Worm (Caenorhabditis elegans) whole organism, L2 larva: ENCODE measurements around the gene ark-1.

ENCODE experiments used
- C34F6.9 ChIP-seq: fragments of 150-350 bp; optimal IDR thresholded peaks from 2 replicates; lab custom pipeline; 2014; ENCODE audit warnings: missing biosample characterization, missing genetic modification characterization
- F13H6.1 ChIP-seq: sonication (generic microtip); optimal IDR thresholded peaks from 2 replicates; lab custom pipeline; 2016; ENCODE audit warnings: missing genetic modification characterization, missing compliant biosample characterization
- R02D3.7 ChIP-seq: fragments of 150-350 bp; optimal IDR thresholded peaks from 2 replicates; lab custom pipeline; 2014; ENCODE audit warnings: missing biosample characterization, missing genetic modification characterization
- Y55F3AM.14 ChIP-seq: fragments of 200-800 bp; sonication (Bioruptor generic); optimal IDR thresholded peaks from 2 replicates; lab custom pipeline; 2018; ENCODE audit warnings: mild to moderate bottlenecking, missing genetic modification characterization, missing compliant biosample characterization
- ama-1 ChIP-seq: fragments of 150-350 bp; optimal IDR thresholded peaks from 2 replicates; lab custom pipeline; 2018; ENCODE audit warnings: inconsistent platforms
- ceh-16 ChIP-seq: fragments of 150-350 bp; optimal IDR thresholded peaks from 2 replicates; lab custom pipeline; 2014; ENCODE audit warnings: missing biosample characterization, missing genetic modification characterization
- crh-2 ChIP-seq: sonication (generic microtip); optimal IDR thresholded peaks from 2 replicates; lab custom pipeline; 2017; ENCODE audit warnings: missing biosample characterization, missing genetic modification characterization
- dmd-4 ChIP-seq: sonication (generic microtip); optimal IDR thresholded peaks from 2 replicates; lab custom pipeline; 2017; ENCODE audit warnings: missing biosample characterization, missing genetic modification characterization
- egl-27 ChIP-seq: sonication (generic microtip); optimal IDR thresholded peaks from 3 replicates; lab custom pipeline; 2017; ENCODE audit warnings: missing biosample characterization, missing genetic modification reagents, missing genetic modification characterization
- elt-1 ChIP-seq: fragments of 150-350 bp; optimal IDR thresholded peaks from 2 replicates; lab custom pipeline; 2014; ENCODE audit warnings: missing biosample characterization, missing genetic modification characterization
- fos-1 ChIP-seq: fragments of 150-350 bp; optimal IDR thresholded peaks from 2 replicates; lab custom pipeline; 2014; ENCODE audit warnings: missing biosample characterization, missing genetic modification characterization
- gmeb-1 ChIP-seq: fragments of 150-350 bp; optimal IDR thresholded peaks from 2 replicates; lab custom pipeline; 2014; ENCODE audit warnings: missing biosample characterization, missing genetic modification characterization
- lin-11 ChIP-seq: fragments of 150-350 bp; sonication (generic microtip); optimal IDR thresholded peaks from 2 replicates; lab custom pipeline; 2014; ENCODE audit warnings: missing biosample characterization, missing genetic modification characterization, inconsistent platforms, mixed read lengths
- lin-13 ChIP-seq: fragments of 150-350 bp; optimal IDR thresholded peaks from 2 replicates; lab custom pipeline; 2014; ENCODE audit warnings: missing biosample characterization, missing genetic modification reagents, missing genetic modification characterization
- lin-39 ChIP-seq: fragments of 150-350 bp; optimal IDR thresholded peaks from 2 replicates; lab custom pipeline; 2014; ENCODE audit warnings: missing biosample characterization, missing genetic modification reagents, missing genetic modification characterization
- lsy-2 ChIP-seq, 2 experiments: fragments of 150-350 bp in 1 of 2; sonication (generic microtip) in 1 of 2; optimal IDR thresholded peaks; 2 replicates each; lab custom pipeline; 2014 to 2017; ENCODE audit warnings: missing biosample characterization in 2 of 2, missing genetic modification characterization in 2 of 2
- mab-5 ChIP-seq: fragments of 150-350 bp; optimal IDR thresholded peaks from 2 replicates; lab custom pipeline; 2014; ENCODE audit warnings: missing biosample characterization, missing genetic modification characterization
- mbf-1 ChIP-seq: sonication (generic microtip); optimal IDR thresholded peaks from 2 replicates; lab custom pipeline; 2017; ENCODE audit warnings: missing biosample characterization, missing genetic modification characterization
- mdl-1 ChIP-seq, 2 experiments: fragments of 150-350 bp in 1 of 2; sonication (generic microtip) in 1 of 2; optimal IDR thresholded peaks; 2 replicates each; lab custom pipeline; 2017; ENCODE audit warnings: missing biosample characterization in 2 of 2, missing genetic modification characterization in 2 of 2
- nhr-11 ChIP-seq: fragments of 150-350 bp; optimal IDR thresholded peaks from 2 replicates; lab custom pipeline; 2014; ENCODE audit warnings: missing biosample characterization, missing genetic modification characterization
- nhr-12 ChIP-seq: fragments of 150-350 bp; optimal IDR thresholded peaks from 2 replicates; lab custom pipeline; 2014; ENCODE audit warnings: missing biosample characterization, missing genetic modification characterization
- nhr-129 ChIP-seq: fragments of 150-350 bp; optimal IDR thresholded peaks from 2 replicates; lab custom pipeline; 2014; ENCODE audit warnings: missing biosample characterization, missing genetic modification characterization
- nhr-21 ChIP-seq: fragments of 150-350 bp; optimal IDR thresholded peaks from 2 replicates; lab custom pipeline; 2014; ENCODE audit warnings: missing biosample characterization, missing genetic modification characterization
- nhr-237 ChIP-seq: fragments of 150-350 bp; optimal IDR thresholded peaks from 2 replicates; lab custom pipeline; 2014; ENCODE audit warnings: missing biosample characterization, missing genetic modification characterization
- nhr-25 ChIP-seq: fragments of 150-350 bp; sonication (generic microtip); optimal IDR thresholded peaks from 3 replicates; lab custom pipeline; 2014; ENCODE audit warnings: missing biosample characterization, missing genetic modification characterization
- nhr-6 ChIP-seq: fragments of 150-350 bp; optimal IDR thresholded peaks from 2 replicates; lab custom pipeline; 2014; ENCODE audit warnings: missing biosample characterization, missing genetic modification characterization
- nhr-77 ChIP-seq: fragments of 150-350 bp; optimal IDR thresholded peaks from 2 replicates; lab custom pipeline; 2014; ENCODE audit warnings: missing biosample characterization, missing genetic modification characterization
- skn-1 ChIP-seq: sonication (generic microtip); optimal IDR thresholded peaks from 2 replicates; lab custom pipeline; 2017; ENCODE audit warnings: missing biosample characterization, missing genetic modification characterization
- sma-3 ChIP-seq: sonication (generic microtip); optimal IDR thresholded peaks from 2 replicates; lab custom pipeline; 2016; ENCODE audit warnings: missing genetic modification reagents, missing genetic modification characterization, missing compliant biosample characterization
- sma-9 ChIP-seq, 2 experiments: fragments of 150-350 bp in 1 of 2; sonication (generic microtip) in 1 of 2; optimal IDR thresholded peaks; 2 replicates each; lab custom pipeline; 2014 to 2016; ENCODE audit warnings: missing genetic modification characterization in 2 of 2, mild to moderate bottlenecking in 1 of 2, missing biosample characterization in 1 of 2, missing compliant biosample characterization in 1 of 2, missing genetic modification reagents in 1 of 2, moderate library complexity in 1 of 2
- snpc-4 ChIP-seq: fragments of 150-350 bp; optimal IDR thresholded peaks from 2 replicates; lab custom pipeline; 2014; ENCODE audit warnings: missing biosample characterization, missing genetic modification characterization
- unc-39 ChIP-seq: fragments of 150-350 bp; optimal IDR thresholded peaks from 2 replicates; lab custom pipeline; 2014; ENCODE audit warnings: missing biosample characterization, missing genetic modification characterization
- unc-55 ChIP-seq: fragments of 150-350 bp; sonication (generic microtip); optimal IDR thresholded peaks from 3 replicates; lab custom pipeline; 2014; ENCODE audit warnings: missing biosample characterization, missing genetic modification reagents, missing genetic modification characterization
- unc-62 ChIP-seq: fragments of 150-350 bp; optimal IDR thresholded peaks from 2 replicates; lab custom pipeline; 2014; ENCODE audit warnings: missing biosample characterization, missing genetic modification reagents, missing genetic modification characterization
- zag-1 ChIP-seq: fragments of 150-350 bp; optimal IDR thresholded peaks from 2 replicates; lab custom pipeline; 2014; ENCODE audit warnings: missing biosample characterization, missing genetic modification characterization
- ztf-1 ChIP-seq: fragments of 200-800 bp; sonication (Bioruptor generic); conservative IDR thresholded peaks from 2 replicates; pipeline ENCODE4 v1.3.6; 2022; ENCODE audit warnings: missing genetic modification characterization, missing compliant biosample characterization
- ztf-4 ChIP-seq: fragments of 150-350 bp; optimal IDR thresholded peaks from 2 replicates; lab custom pipeline; 2014; ENCODE audit warnings: missing biosample characterization, missing genetic modification characterization

The ark-1 gene

ce11 chrIV:12594574-12594973 is 36.2 kb downstream of the ark-1 start:
- TF ChIP-seq gmeb-1 (tag; lab: Kevin White, UChicago), result peak; percentile 68
- peak; percentile 57 for TF ChIP-seq crh-2
- TF ChIP-seq C34F6.9 (tag; lab: Kevin White, UChicago), result peak; percentile 77
- TF ChIP-seq mab-5 (tag; lab: Kevin White, UChicago), result peak; percentile 45
- TF ChIP-seq mbf-1 (tag; lab: Kevin White, UChicago), result no peak
- peak; percentile 64 for TF ChIP-seq Y55F3AM.14
- no peak for TF ChIP-seq R02D3.7 (tag; lab: Kevin White, UChicago)
- TF ChIP-seq mdl-1 (tag; optimal IDR thresholded peaks at IDR 0.05; lab: Kevin White, UChicago), result peak in 1 of 2 experiments; percentile 52
- peak; percentile 38 for TF ChIP-seq lin-13 (GFP tag; lab: Kevin White, UChicago)
- peak; percentile 50 for TF ChIP-seq fos-1 (tag; lab: Kevin White, UChicago)
- TF ChIP-seq nhr-21, result peak; percentile 32
- TF ChIP-seq sma-3 (GFP tag; lab: Kevin White, UChicago), result peak; percentile 59
- TF ChIP-seq sma-9 (GFP tag; optimal IDR thresholded peaks at IDR 0.05; lab: Kevin White, UChicago), result peak; percentile 70
- no peak for TF ChIP-seq sma-9 (tag; optimal IDR thresholded peaks at IDR 0.05; lab: Kevin White, UChicago)
- no peak for TF ChIP-seq elt-1 (tag; lab: Kevin White, UChicago)
- no peak for TF ChIP-seq ztf-1 (GFP tag; lab: Robert Waterston, UW)
- TF ChIP-seq ztf-4 (tag; lab: Kevin White, UChicago), result no peak
- peak; percentile 77 for TF ChIP-seq unc-55 (GFP tag; lab: Kevin White, UChicago)
- TF ChIP-seq nhr-129 (tag; lab: Kevin White, UChicago), result peak; percentile 81
- peak; percentile 28 for TF ChIP-seq egl-27 (tag; lab: Kevin White, UChicago)
- no peak for TF ChIP-seq ama-1 (lab: Kevin White, UChicago)
- TF ChIP-seq lin-11 (tag; lab: Kevin White, UChicago), result peak; percentile 72
- TF ChIP-seq unc-39 (tag; lab: Kevin White, UChicago), result no peak
- peak; percentile 57 to 75 for TF ChIP-seq lsy-2 (tag; optimal IDR thresholded peaks at IDR 0.05; lab: Kevin White, UChicago)
- no peak for TF ChIP-seq nhr-237 (tag; lab: Kevin White, UChicago)
- peak; percentile 60 for TF ChIP-seq zag-1 (tag; lab: Kevin White, UChicago)
- TF ChIP-seq skn-1, result no peak
- peak; percentile 66 for TF ChIP-seq F13H6.1 (tag; lab: Kevin White, UChicago)
- TF ChIP-seq nhr-12, result no peak

- TF ChIP-seq unc-55 (GFP tag; lab: Kevin White, UChicago) (peak; percentile 27), nhr-237 (tag; lab: Kevin White, UChicago) (no peak), mab-5 (tag; lab: Kevin White, UChicago) (no peak)
- TF ChIP-seq, all 48 proteins: peak for 1
Observed at ce11 chrIV:12590373-12590772, 40.4 kb downstream of the ark-1 start, which contains the start of gene cul-6. cul-6 (minus strand) TSS chrIV:12590451.

- TF ChIP-seq unc-39 (tag; lab: Kevin White, UChicago) (no peak), elt-1 (tag; lab: Kevin White, UChicago) (no peak), mbf-1 (tag; lab: Kevin White, UChicago) (no peak), sma-9 (GFP tag; optimal IDR thresholded peaks at IDR 0.05; lab: Kevin White, UChicago) (no peak), sma-9 (tag; optimal IDR thresholded peaks at IDR 0.05; lab: Kevin White, UChicago) (no peak), nhr-11 (tag; lab: Kevin White, UChicago) (no peak), gmeb-1 (tag; lab: Kevin White, UChicago) (no peak), ztf-4 (tag; lab: Kevin White, UChicago) (no peak), nhr-129 (tag; lab: Kevin White, UChicago) (no peak), lin-39 (tag; lab: Kevin White, UChicago) (no peak), mab-5 (tag; lab: Kevin White, UChicago) (no peak), ceh-16 (tag; lab: Kevin White, UChicago) (no peak), unc-62 (GFP tag; lab: Kevin White, UChicago) (no peak), mdl-1 (tag; optimal IDR thresholded peaks at IDR 0.05; lab: Kevin White, UChicago) (no peak), lin-11 (tag; lab: Kevin White, UChicago) (no peak), snpc-4 (tag; lab: Kevin White, UChicago) (no peak), F13H6.1 (tag; lab: Kevin White, UChicago) (no peak), unc-55 (GFP tag; lab: Kevin White, UChicago) (no peak), nhr-237 (tag; lab: Kevin White, UChicago) (no peak), fos-1 (tag; lab: Kevin White, UChicago) (no peak), dmd-4 (tag; lab: Kevin White, UChicago) (no peak)
Observed at ce11 chrIV:12585966-12586365, 44.9 kb downstream of the ark-1 start, which contains the start of gene K08E7.8. K08E7.8 (minus strand) TSS chrIV:12586066.

- peak; percentile 6 for TF ChIP-seq lin-13 (GFP tag; lab: Kevin White, UChicago)
- TF ChIP-seq unc-55 (GFP tag; lab: Kevin White, UChicago), result peak; percentile 42
- peak; percentile 74 for TF ChIP-seq C34F6.9 (tag; lab: Kevin White, UChicago)
- no peak for TF ChIP-seq nhr-21
- peak; percentile 20 for TF ChIP-seq F13H6.1 (tag; lab: Kevin White, UChicago)
- peak; percentile 43 for TF ChIP-seq zag-1 (tag; lab: Kevin White, UChicago)
- peak; percentile 25 for TF ChIP-seq crh-2
- no peak for TF ChIP-seq lin-39 (tag; lab: Kevin White, UChicago)
- TF ChIP-seq nhr-77, result no peak
- TF ChIP-seq mdl-1 (tag; optimal IDR thresholded peaks at IDR 0.05; lab: Kevin White, UChicago), result peak in 1 of 2 experiments; percentile 45
- TF ChIP-seq Y55F3AM.14, result no peak
- peak; percentile 21 for TF ChIP-seq nhr-129 (tag; lab: Kevin White, UChicago)
- peak; percentile 47 for TF ChIP-seq snpc-4 (tag; lab: Kevin White, UChicago)
- no peak for TF ChIP-seq nhr-6 (tag; lab: Kevin White, UChicago)
- no peak for TF ChIP-seq ceh-16 (tag; lab: Kevin White, UChicago)
- TF ChIP-seq nhr-25 (tag; lab: Kevin White, UChicago), result no peak
- TF ChIP-seq unc-62 (GFP tag; lab: Kevin White, UChicago), result no peak
- TF ChIP-seq nhr-12, result no peak
Observed at ce11 chrIV:12584146-12584545, 46.7 kb downstream of the ark-1 start.
